Worm (Caenorhabditis elegans): ENCODE data around the gene F53F8.5.

Gene F53F8.5

DNA sequence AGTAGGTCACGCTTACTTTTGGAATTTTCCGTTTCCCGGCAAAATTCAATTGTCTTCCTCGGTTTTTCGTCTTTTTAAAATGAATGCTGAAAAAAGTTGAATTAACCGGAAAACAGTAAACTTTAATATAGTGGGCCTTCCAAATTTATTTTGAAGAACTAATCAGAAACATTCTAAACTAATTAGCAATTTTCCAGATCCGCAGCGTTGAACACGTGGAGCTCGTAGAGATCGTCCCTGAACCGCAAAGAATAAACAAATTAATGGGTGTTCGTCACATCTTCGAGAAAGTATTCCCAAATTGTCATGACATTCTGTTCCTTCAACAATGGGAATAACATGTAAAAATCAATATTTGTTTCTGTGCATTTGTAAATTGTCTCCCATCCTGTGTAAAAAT, 12.4 kb upstream of the F53F8.5 start:
- TF ChIP-seq Y105C5A.15 (GFP tag; IDR thresholded peaks at IDR 0.05) (no peak), F49E8.2 (tag; optimal IDR thresholded peaks at IDR 0.05; ENCODE audit: borderline replicate concordance) (no peak), daf-16 (GFP tag; optimal IDR thresholded peaks at IDR 0.05) (no peak), daf-16 (tag; optimal IDR thresholded peaks at IDR 0.05) (no peak), R02D3.7 (tag; optimal IDR thresholded peaks at IDR 0.05) (no peak), Y5F2A.4 (GFP tag; optimal IDR thresholded peaks at IDR 0.05) (no peak), jun-1 (tag; optimal IDR thresholded peaks at IDR 0.05) (no peak)

DNA sequence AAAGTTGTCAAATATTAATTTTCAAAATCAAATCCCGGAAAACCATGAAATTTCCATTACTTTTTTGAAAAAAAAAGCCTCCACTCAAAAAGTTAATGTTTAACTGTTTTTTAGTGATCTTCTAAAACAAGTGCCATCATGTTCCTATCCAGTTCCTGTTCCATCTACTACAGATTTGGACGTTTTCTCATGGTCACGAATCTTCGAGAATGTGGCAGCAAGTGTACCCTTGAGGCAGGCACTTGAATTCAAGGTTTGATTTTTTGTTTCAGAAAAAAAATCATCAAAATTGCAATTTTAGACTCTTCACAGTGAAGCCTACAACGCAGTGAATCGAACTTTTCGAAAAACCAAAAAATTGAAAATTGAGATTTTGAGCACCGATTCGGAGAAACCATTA, 10.7 kb upstream of the F53F8.5 start:
- TF ChIP-seq zip-11 (GFP tag; IDR thresholded peaks at IDR 0.05): no peak
- TF ChIP-seq D1046.2 (GFP tag; IDR thresholded peaks at IDR 0.05): no peak
- no peak for TF ChIP-seq vab-7 (GFP tag; IDR thresholded peaks at IDR 0.05)
- TF ChIP-seq dpl-1 (GFP tag; optimal IDR thresholded peaks at IDR 0.05): no peak
- no peak for TF ChIP-seq zip-2 (tag; optimal IDR thresholded peaks at IDR 0.05)
- no peak for TF ChIP-seq jun-1 (tag; optimal IDR thresholded peaks at IDR 0.05)
- no peak for TF ChIP-seq nhr-6 (tag; optimal IDR thresholded peaks at IDR 0.05)
- no peak for TF ChIP-seq mep-1 (tag; optimal IDR thresholded peaks at IDR 0.05)
- no peak for TF ChIP-seq ceh-28 (tag; optimal IDR thresholded peaks at IDR 0.05)
- TF ChIP-seq F49E8.2 (tag; optimal IDR thresholded peaks at IDR 0.05; ENCODE audit: borderline replicate concordance): no peak
- no peak for TF ChIP-seq cey-2 (tag; optimal IDR thresholded peaks at IDR 0.05; ENCODE audit: borderline replicate concordance, insufficient read depth)
- peak; percentile 16 for TF ChIP-seq ama-1 (optimal IDR thresholded peaks at IDR 0.05)
- no peak for TF ChIP-seq spr-3 (GFP tag; optimal IDR thresholded peaks at IDR 0.05)
- no peak for TF ChIP-seq daf-16 (GFP tag; optimal IDR thresholded peaks at IDR 0.05)
- TF ChIP-seq daf-16 (tag; optimal IDR thresholded peaks at IDR 0.05): peak; percentile 7
- no peak for TF ChIP-seq ztf-7 (tag; optimal IDR thresholded peaks at IDR 0.05)
- no peak for TF ChIP-seq F26F4.8 (GFP tag; conservative IDR thresholded peaks at IDR 0.05)
- TF ChIP-seq daf-12 (tag; optimal IDR thresholded peaks at IDR 0.05): no peak
- no peak for TF ChIP-seq T26A8.4 (GFP tag; IDR thresholded peaks at IDR 0.05)
- TF ChIP-seq aha-1 (tag): peak; percentile 81

DNA sequence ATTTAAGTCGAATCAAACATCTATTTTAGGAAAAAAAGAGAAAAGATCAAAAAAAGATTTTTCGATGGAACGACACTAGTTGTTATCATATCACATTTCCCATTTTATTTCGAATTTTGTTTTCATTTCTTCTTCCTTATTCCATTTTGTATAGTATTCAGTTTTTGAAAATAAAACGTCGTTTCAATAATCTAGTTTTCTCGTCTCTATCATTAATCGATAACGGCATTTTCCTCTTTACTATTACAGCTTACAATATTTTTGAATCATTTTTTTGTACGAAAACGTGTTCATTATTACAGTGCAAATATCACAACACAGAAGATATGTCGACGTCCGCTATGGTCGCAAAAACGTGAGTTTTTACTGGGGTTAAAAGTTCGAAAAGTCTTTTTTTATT, 9.8 kb upstream of the F53F8.5 start, which contains the start of gene Y44A6C.1:
Gene Y44A6C.1, plus strand, starts transcription at position 301 of the 400 bp plus-strand sequence.
- TF ChIP-seq daf-16 (GFP tag; optimal IDR thresholded peaks at IDR 0.05): no peak
- peak; percentile 15 for TF ChIP-seq daf-16 (tag; optimal IDR thresholded peaks at IDR 0.05)
- no peak for TF ChIP-seq tag-97 (GFP tag; IDR thresholded peaks at IDR 0.05)
- TF ChIP-seq zfp-3 (GFP tag; conservative IDR thresholded peaks at IDR 0.05): no peak
- TF ChIP-seq hif-1 (tag; optimal IDR thresholded peaks at IDR 0.05): no peak
- no peak for TF ChIP-seq pqm-1 (tag; optimal IDR thresholded peaks at IDR 0.05)

DNA sequence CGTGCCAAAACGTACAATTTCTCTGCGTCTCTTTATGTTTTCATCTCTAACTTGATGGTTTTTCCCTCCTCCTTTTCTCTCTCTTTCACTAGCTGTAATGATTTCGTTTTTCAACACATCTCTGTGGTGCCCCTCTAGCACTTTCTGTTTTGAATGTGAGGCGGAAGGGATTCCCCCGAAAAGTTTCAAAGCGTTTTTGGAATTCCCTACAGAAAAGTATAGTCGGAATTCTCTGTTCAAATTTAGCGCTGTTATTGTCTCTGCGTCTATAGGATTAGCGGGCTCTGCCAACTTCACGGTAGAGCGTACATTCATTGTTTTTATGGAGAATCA, 9.1 kb upstream of the F53F8.5 start:
- TF ChIP-seq sdz-12 (GFP tag; optimal IDR thresholded peaks at IDR 0.05) (no peak), spr-1 (tag; optimal IDR thresholded peaks at IDR 0.05) (no peak), ZK337.2 (GFP tag; IDR thresholded peaks at IDR 0.05) (no peak), ceh-62 (tag; optimal IDR thresholded peaks at IDR 0.05) (no peak), zag-1 (tag; optimal IDR thresholded peaks at IDR 0.05) (no peak), daf-12 (tag; optimal IDR thresholded peaks at IDR 0.05) (no peak), spr-3 (GFP tag; optimal IDR thresholded peaks at IDR 0.05) (no peak), rbr-2 (tag; optimal IDR thresholded peaks at IDR 0.05) (peak; percentile 8), fos-1 (tag; optimal IDR thresholded peaks at IDR 0.05) (no peak), mxl-3 (GFP tag; optimal IDR thresholded peaks at IDR 0.05) (peak; percentile 35), aha-1 (tag) (no peak), madf-9 (GFP tag; conservative IDR thresholded peaks at IDR 0.05) (no peak), nhr-25 (tag; optimal IDR thresholded peaks at IDR 0.05; ENCODE audit: borderline replicate concordance, insufficient read depth) (no peak), daf-19 (GFP tag; conservative IDR thresholded peaks at IDR 0.05) (no peak), Y48G9A.11 (GFP tag; IDR thresholded peaks at IDR 0.05) (no peak), ceh-82 (tag; optimal IDR thresholded peaks at IDR 0.05) (no peak), attf-4 (tag; optimal IDR thresholded peaks at IDR 0.05) (no peak), zfp-3 (GFP tag; conservative IDR thresholded peaks at IDR 0.05) (no peak; the same call in 1 of the 2 replicates), daf-16 (GFP tag; optimal IDR thresholded peaks at IDR 0.05) (no peak), daf-16 (tag; optimal IDR thresholded peaks at IDR 0.05) (peak; percentile 14), mep-1 (tag; optimal IDR thresholded peaks at IDR 0.05) (peak; percentile 41), nhr-41 (GFP tag; IDR thresholded peaks at IDR 0.05) (no peak), mdl-1 (tag; optimal IDR thresholded peaks at IDR 0.05) (peak; percentile 40 to 85), cey-2 (tag; optimal IDR thresholded peaks at IDR 0.05; ENCODE audit: borderline replicate concordance, insufficient read depth) (no peak), unc-39 (tag; optimal IDR thresholded peaks at IDR 0.05) (no peak), lin-1 (GFP tag; IDR thresholded peaks at IDR 0.05) (0 out of 2 replicates have a peak, but pooled peaks have one; percentile 28), hlh-30 (tag; optimal IDR thresholded peaks at IDR 0.05; ENCODE audit: insufficient read depth) (peak; percentile 65)

All from whole organism, L4 larva.